Worm (Caenorhabditis elegans) whole organism, dauer: ENCODE measurements around the gene sym-3.

ENCODE experiments used
- unc-62 ChIP-seq: sonication (generic microtip); optimal IDR thresholded peaks from 2 replicates; lab custom pipeline; 2017; ENCODE audit warnings: missing biosample characterization, missing genetic modification reagents, missing genetic modification characterization

The sym-3 gene

ce11 chrX:5782153-5782552 is 8.6 kb downstream of the sym-3 start, which contains the start of gene gakh-1:
Gene gakh-1 (plus strand): TSS chrX:5782499.
- TF ChIP-seq unc-62 (GFP tag; lab: Kevin White, UChicago), result no peak

- TF ChIP-seq unc-62 (GFP tag; lab: Kevin White, UChicago), result no peak
These were observed 12.6 kb downstream of the sym-3 start, which contains the start of gene F46G11.6 for ce11 chrX:5786193-5786592. Gene F46G11.6 (plus strand): TSS chrX:5786493.

- TF ChIP-seq unc-62 (GFP tag; lab: Kevin White, UChicago), result no peak
These were observed 14.3 kb downstream of the sym-3 start, which contains the start of gene F46G11.2 for ce11 chrX:5787861-5788260. Gene F46G11.2 (plus strand): TSS chrX:5788161.

- TF ChIP-seq unc-62 (GFP tag; lab: Kevin White, UChicago), result no peak
These were observed 17.3 kb downstream of the sym-3 start, which contains the start of gene twnk-1 for ce11 chrX:5790915-5791314. Gene twnk-1 (plus strand): TSS chrX:5791215.

ce11 chrX:5794432-5794831 is 20.9 kb downstream of the sym-3 start:
- no peak for TF ChIP-seq unc-62 (GFP tag; lab: Kevin White, UChicago)

- TF ChIP-seq unc-62 (GFP tag; lab: Kevin White, UChicago), result no peak
These were observed 25.1 kb downstream of the sym-3 start, which contains the start of gene F46G11.4 for ce11 chrX:5798690-5799089. Gene F46G11.4 (minus strand): TSS chrX:5798790.

- TF ChIP-seq unc-62 (GFP tag; lab: Kevin White, UChicago), result no peak
These were observed 25.7 kb downstream of the sym-3 start for ce11 chrX:5799229-5799628.

- TF ChIP-seq unc-62 (GFP tag; lab: Kevin White, UChicago), result no peak
These were observed 27.6 kb downstream of the sym-3 start for ce11 chrX:5801156-5801592.

ce11 chrX:5802582-5802981 is 29.0 kb downstream of the sym-3 start:
- TF ChIP-seq unc-62 (GFP tag; lab: Kevin White, UChicago), result no peak

- no peak for TF ChIP-seq unc-62 (GFP tag; lab: Kevin White, UChicago)
These were observed 29.9 kb downstream of the sym-3 start for ce11 chrX:5803492-5803891.

ce11 chrX:5805872-5806472 is 32.4 kb downstream of the sym-3 start, which contains the start of gene F13D11.3:
Gene F13D11.3 (minus strand): TSS chrX:5805922.
- no peak for TF ChIP-seq unc-62 (GFP tag; lab: Kevin White, UChicago)

- no peak for TF ChIP-seq unc-62 (GFP tag; lab: Kevin White, UChicago)
These were observed 37.1 kb downstream of the sym-3 start for ce11 chrX:5810677-5811076.

- no peak for TF ChIP-seq unc-62 (GFP tag; lab: Kevin White, UChicago)
These were observed 38.5 kb downstream of the sym-3 start for ce11 chrX:5811997-5812562.

ce11 chrX:5813030-5813429 is 39.5 kb downstream of the sym-3 start:
- TF ChIP-seq unc-62 (GFP tag; lab: Kevin White, UChicago), result no peak

ce11 chrX:5814342-5814741 is 40.8 kb downstream of the sym-3 start:
- no peak for TF ChIP-seq unc-62 (GFP tag; lab: Kevin White, UChicago)

ce11 chrX:5815343-5815742 is 41.8 kb downstream of the sym-3 start:
- TF ChIP-seq unc-62 (GFP tag; lab: Kevin White, UChicago), result no peak

ce11 chrX:5816346-5816745 is 42.8 kb downstream of the sym-3 start:
- no peak for TF ChIP-seq unc-62 (GFP tag; lab: Kevin White, UChicago)
